Worm (Caenorhabditis elegans): Measurements from ENCODE around the gene F40F8.1.

F40F8.1 gene

DNA sequence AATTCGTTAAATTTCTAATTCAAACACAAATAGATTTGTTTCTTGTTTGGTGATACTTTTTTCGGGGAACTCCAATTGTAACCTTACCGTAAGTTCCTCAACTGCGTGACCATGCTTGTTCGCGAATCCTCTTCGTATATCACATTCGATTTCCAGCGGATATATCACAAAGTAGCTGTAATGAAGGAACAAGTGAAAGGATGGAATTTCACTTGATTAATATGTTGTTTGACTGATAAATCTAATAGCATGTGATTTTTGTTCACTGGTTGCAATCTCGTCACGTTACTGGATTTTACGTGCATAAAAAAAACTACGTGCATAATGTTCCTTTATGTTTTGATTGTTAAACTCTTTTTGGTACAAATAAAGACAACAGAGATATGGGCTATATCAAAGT is 34.2 kb downstream of the F40F8.1 start:
- no peak for TF ChIP-seq nhr-25 (tag; optimal IDR thresholded peaks at IDR 0.05)
- peak; percentile 68 for TF ChIP-seq blmp-1 (tag; optimal IDR thresholded peaks at IDR 0.05; ENCODE audit: insufficient read depth)
- no peak for TF ChIP-seq sma-3 (GFP tag; optimal IDR thresholded peaks at IDR 0.05)
- TF ChIP-seq Y55F3AM.14 (GFP tag; optimal IDR thresholded peaks at IDR 0.05): no peak
- no peak for TF ChIP-seq mab-5 (tag; optimal IDR thresholded peaks at IDR 0.05)

DNA sequence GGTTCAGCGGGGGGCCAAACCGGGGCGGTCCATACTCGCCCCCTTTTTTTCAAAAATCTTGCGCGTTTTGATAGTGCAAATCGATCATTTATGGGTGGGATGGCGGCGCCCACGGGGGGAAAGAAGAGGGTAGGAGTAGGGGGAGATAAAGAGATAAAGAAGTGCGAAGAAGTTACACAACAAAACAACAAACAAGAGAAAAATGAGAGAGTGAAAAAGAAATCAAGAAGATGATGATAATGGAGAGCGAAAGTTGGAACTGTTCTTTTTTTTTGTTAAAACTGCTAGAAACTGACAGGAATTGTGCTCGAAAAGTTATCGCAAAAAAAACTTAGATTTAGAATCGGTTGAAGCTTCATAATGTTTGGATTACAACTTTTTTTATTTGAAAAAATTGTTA is 34.9 kb downstream of the F40F8.1 start, which contains the start of gene ptr-13:
TSS of gene ptr-13 (minus strand) at position 92 of the 400 bp plus-strand sequence.
- TF ChIP-seq lsy-2 (tag; optimal IDR thresholded peaks at IDR 0.05) (no peak), blmp-1 (tag; optimal IDR thresholded peaks at IDR 0.05; ENCODE audit: insufficient read depth) (peak; percentile 69)

DNA sequence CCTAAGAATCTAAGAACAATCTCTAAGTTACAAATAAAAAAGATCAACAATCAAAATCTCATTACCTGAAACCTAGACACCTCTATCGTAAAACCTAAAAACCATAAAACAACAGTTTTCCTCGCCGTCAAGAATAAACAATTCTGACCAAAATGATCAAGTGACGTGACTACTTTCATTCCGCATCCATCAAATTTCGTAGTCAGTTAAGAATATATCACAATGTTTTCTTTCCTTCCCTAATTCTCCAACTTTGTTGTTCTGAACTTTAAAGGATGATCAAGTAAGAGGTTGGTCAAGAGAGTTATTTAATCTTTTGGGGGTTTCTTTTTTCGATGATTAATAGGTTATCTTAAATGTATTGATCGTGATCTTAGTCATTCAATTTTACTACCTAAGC is 35.8 kb downstream of the F40F8.1 start:
- TF ChIP-seq ztf-11 (tag; optimal IDR thresholded peaks at IDR 0.05) (no peak), sma-9 (GFP tag; optimal IDR thresholded peaks at IDR 0.05) (peak; percentile 20), sma-9 (tag; optimal IDR thresholded peaks at IDR 0.05) (no peak), nhr-10 (tag; optimal IDR thresholded peaks at IDR 0.05) (no peak), C34F6.9 (tag; optimal IDR thresholded peaks at IDR 0.05) (no peak), sma-3 (GFP tag; optimal IDR thresholded peaks at IDR 0.05) (peak; percentile 55), sem-4 (tag; optimal IDR thresholded peaks at IDR 0.05) (no peak), nhr-237 (tag; optimal IDR thresholded peaks at IDR 0.05) (no peak)

DNA sequence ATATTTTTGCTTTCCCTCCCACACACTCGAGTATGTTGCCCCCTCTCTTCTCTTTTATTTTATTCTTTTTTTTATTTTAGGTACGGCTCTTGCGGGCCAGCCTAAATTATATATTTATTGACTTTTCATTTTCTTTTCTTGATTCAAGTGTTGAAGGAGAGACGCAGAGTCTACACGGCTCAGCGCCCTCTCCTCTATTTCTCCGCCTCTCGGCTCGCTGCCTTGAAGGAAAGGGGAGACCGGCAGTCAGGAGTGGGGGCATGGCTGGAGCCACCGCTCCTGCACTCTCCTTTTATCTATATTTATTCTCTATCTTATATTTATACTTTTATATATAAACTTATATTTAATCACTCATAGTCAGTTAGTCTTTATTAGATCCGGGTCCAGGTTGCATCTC is 39.0 kb downstream of the F40F8.1 start:
- TF ChIP-seq unc-55 (GFP tag; optimal IDR thresholded peaks at IDR 0.05) (peak; percentile 22), dmd-4 (tag; optimal IDR thresholded peaks at IDR 0.05) (no peak), sma-9 (GFP tag; optimal IDR thresholded peaks at IDR 0.05) (no peak), sma-9 (tag; optimal IDR thresholded peaks at IDR 0.05) (no peak), fos-1 (tag; optimal IDR thresholded peaks at IDR 0.05) (no peak)

DNA sequence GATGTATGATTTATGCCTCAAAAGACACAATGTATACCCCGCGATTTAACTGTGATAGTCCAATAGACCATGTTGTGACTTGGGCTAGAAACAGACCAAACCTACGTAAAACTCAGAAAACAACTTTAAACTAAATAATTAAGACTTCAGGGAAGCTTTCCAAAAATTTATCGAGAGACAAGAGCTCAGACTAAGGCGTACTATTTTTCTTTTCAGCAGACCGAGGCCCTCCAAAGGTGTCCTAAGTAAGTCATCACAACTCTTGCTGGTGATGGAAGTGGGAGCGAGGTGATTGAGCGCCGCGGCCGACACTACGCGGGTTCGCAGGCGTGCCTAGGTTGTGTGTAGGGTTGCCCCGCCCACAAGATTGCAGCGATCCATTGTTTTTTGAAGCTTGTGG is 39.6 kb downstream of the F40F8.1 start:
- TF ChIP-seq unc-62 (GFP tag; optimal IDR thresholded peaks at IDR 0.05): no peak
- TF ChIP-seq unc-39 (tag; optimal IDR thresholded peaks at IDR 0.05): no peak
- peak; percentile 29 for TF ChIP-seq unc-55 (GFP tag; optimal IDR thresholded peaks at IDR 0.05)
- no peak for TF ChIP-seq Y55F3AM.14 (GFP tag; optimal IDR thresholded peaks at IDR 0.05)
- no peak for TF ChIP-seq blmp-1 (tag; optimal IDR thresholded peaks at IDR 0.05; ENCODE audit: insufficient read depth)
- TF ChIP-seq crh-2 (tag; optimal IDR thresholded peaks at IDR 0.05): peak; percentile 12
- TF ChIP-seq sma-9 (GFP tag; optimal IDR thresholded peaks at IDR 0.05): peak; percentile 85
- TF ChIP-seq sma-9 (tag; optimal IDR thresholded peaks at IDR 0.05): no peak
- peak; percentile 43 to 56 for TF ChIP-seq lsy-2 (tag; optimal IDR thresholded peaks at IDR 0.05)
- peak; percentile 76 for TF ChIP-seq gmeb-1 (tag; optimal IDR thresholded peaks at IDR 0.05)
- TF ChIP-seq nhr-25 (tag; optimal IDR thresholded peaks at IDR 0.05): peak; percentile 44
- TF ChIP-seq nhr-77 (tag; optimal IDR thresholded peaks at IDR 0.05): no peak
- peak; percentile 20 for TF ChIP-seq egl-27 (tag; optimal IDR thresholded peaks at IDR 0.05)
- no peak for TF ChIP-seq nhr-11 (tag; optimal IDR thresholded peaks at IDR 0.05)
- peak; percentile 18 for TF ChIP-seq lin-11 (tag; optimal IDR thresholded peaks at IDR 0.05)
- peak; percentile 6 for TF ChIP-seq C34F6.9 (tag; optimal IDR thresholded peaks at IDR 0.05)
- peak; percentile 49 for TF ChIP-seq ceh-16 (tag; optimal IDR thresholded peaks at IDR 0.05)
- peak; percentile 89 for TF ChIP-seq sma-3 (GFP tag; optimal IDR thresholded peaks at IDR 0.05)
- peak; percentile 63 for TF ChIP-seq nhr-129 (tag; optimal IDR thresholded peaks at IDR 0.05)
- no peak for TF ChIP-seq peb-1 (tag; optimal IDR thresholded peaks at IDR 0.05)
- TF ChIP-seq R02D3.7 (tag; optimal IDR thresholded peaks at IDR 0.05): peak; percentile 22
- TF ChIP-seq ama-1 (optimal IDR thresholded peaks at IDR 0.05): peak; percentile 96
- peak; percentile 25 for TF ChIP-seq ztf-4 (tag; optimal IDR thresholded peaks at IDR 0.05)
- peak; percentile 37 to 86 for TF ChIP-seq mdl-1 (tag; optimal IDR thresholded peaks at IDR 0.05)
- TF ChIP-seq aly-2 (tag; optimal IDR thresholded peaks at IDR 0.05): no peak
- no peak for TF ChIP-seq alr-1 (tag; optimal IDR thresholded peaks at IDR 0.05)
- peak; percentile 84 for TF ChIP-seq nhr-21 (tag; optimal IDR thresholded peaks at IDR 0.05)
- no peak for TF ChIP-seq nhr-10 (tag; optimal IDR thresholded peaks at IDR 0.05)
- no peak for TF ChIP-seq elt-1 (tag; optimal IDR thresholded peaks at IDR 0.05)
- peak; percentile 75 for TF ChIP-seq F13H6.1 (tag; optimal IDR thresholded peaks at IDR 0.05)
- TF ChIP-seq nhr-237 (tag; optimal IDR thresholded peaks at IDR 0.05): peak; percentile 26
- TF ChIP-seq sem-4 (tag; optimal IDR thresholded peaks at IDR 0.05): peak; percentile 31
- TF ChIP-seq snpc-4 (tag; optimal IDR thresholded peaks at IDR 0.05): peak; percentile 98
- peak; percentile 41 for TF ChIP-seq fos-1 (tag; optimal IDR thresholded peaks at IDR 0.05)
- peak; percentile 56 for TF ChIP-seq lin-13 (GFP tag; optimal IDR thresholded peaks at IDR 0.05)
